Worm (Caenorhabditis elegans) whole organism, early embryonic: ENCODE measurements around the gene dnj-10.

Source experiments
- B0310.2 ChIP-seq: sonication (generic microtip); optimal IDR thresholded peaks from 2 replicates; lab custom pipeline; 2016; ENCODE audit warnings: mild to moderate bottlenecking, missing genetic modification characterization, missing compliant biosample characterization
- F13C5.2 ChIP-seq: sonication (generic microtip); optimal IDR thresholded peaks from 2 replicates; lab custom pipeline; 2017; ENCODE audit warnings: mild to moderate bottlenecking, missing genetic modification characterization, inconsistent platforms, missing compliant biosample characterization
- aly-1 ChIP-seq: sonication (generic microtip); optimal IDR thresholded peaks from 2 replicates; lab custom pipeline; 2016; ENCODE audit warnings: missing genetic modification characterization, missing compliant biosample characterization
- ama-1 ChIP-seq: fragments of 150-350 bp; optimal IDR thresholded peaks from 2 replicates; lab custom pipeline; 2014
- ceh-13 ChIP-seq: fragments of 200-800 bp; sonication (Bioruptor generic); optimal IDR thresholded peaks from 2 replicates; lab custom pipeline; 2018; ENCODE audit warnings: mild to moderate bottlenecking, missing genetic modification characterization, missing compliant biosample characterization
- ceh-36 ChIP-seq: sonication (generic microtip); optimal IDR thresholded peaks from 2 replicates; lab custom pipeline; 2016; ENCODE audit warnings: missing genetic modification characterization, inconsistent platforms, missing compliant biosample characterization
- ets-7 ChIP-seq: sonication (generic microtip); optimal IDR thresholded peaks from 2 replicates; lab custom pipeline; 2016; ENCODE audit warnings: missing genotype, missing genetic modification characterization, missing compliant biosample characterization
- flt-1 ChIP-seq: fragments of 200-800 bp; sonication (Bioruptor generic); IDR thresholded peaks from 2 replicates; pipeline ENCODE4 v1.3.6; 2022; ENCODE audit warnings: missing genetic modification characterization, missing compliant biosample characterization
- hmbx-1 ChIP-seq: sonication (generic microtip); optimal IDR thresholded peaks from 2 replicates; lab custom pipeline; 2016; ENCODE audit warnings: mild to moderate bottlenecking, missing genetic modification characterization, missing compliant biosample characterization
- hmg-4 ChIP-seq: fragments of 200-800 bp; sonication (Bioruptor generic); optimal IDR thresholded peaks from 2 replicates; lab custom pipeline; 2018; ENCODE audit warnings: mild to moderate bottlenecking, missing genetic modification characterization, missing compliant biosample characterization
- hnd-1 ChIP-seq: sonication (generic microtip); optimal IDR thresholded peaks from 2 replicates; lab custom pipeline; 2016; ENCODE audit warnings: missing genetic modification characterization, missing compliant biosample characterization
- pes-1 ChIP-seq: fragments of 200-800 bp; sonication (Bioruptor generic); IDR thresholded peaks from 2 replicates; pipeline ENCODE4 v1.3.6; 2022; ENCODE audit warnings: missing genetic modification reagents, missing genetic modification characterization, missing compliant biosample characterization
- scrt-1 ChIP-seq: fragments of 200-800 bp; sonication (Bioruptor generic); IDR thresholded peaks from 2 replicates; pipeline ENCODE4 v1.3.6; 2022; ENCODE audit warnings: missing genetic modification characterization, missing compliant biosample characterization
- sea-1 ChIP-seq: fragments of 200-800 bp; sonication (Bioruptor generic); conservative IDR thresholded peaks from 2 replicates; pipeline ENCODE4 v1.3.6; 2022; ENCODE audit warnings: missing genetic modification characterization, missing compliant biosample characterization
- tbx-11 ChIP-seq: fragments of 200-800 bp; sonication (Bioruptor generic); IDR thresholded peaks from 2 replicates; pipeline ENCODE4 v1.3.6; 2022; ENCODE audit warnings: missing genetic modification characterization, missing compliant biosample characterization
- tbx-37 ChIP-seq: fragments of 200-800 bp; sonication (Bioruptor generic); conservative IDR thresholded peaks from 2 replicates; pipeline ENCODE4 v1.3.6; 2022; ENCODE audit warnings: missing genetic modification reagents, missing genetic modification characterization, missing compliant biosample characterization
- tra-4 ChIP-seq: sonication (generic microtip); optimal IDR thresholded peaks from 2 replicates; lab custom pipeline; 2017; ENCODE audit warnings: missing genetic modification characterization, missing compliant biosample characterization

Gene dnj-10

DNA sequence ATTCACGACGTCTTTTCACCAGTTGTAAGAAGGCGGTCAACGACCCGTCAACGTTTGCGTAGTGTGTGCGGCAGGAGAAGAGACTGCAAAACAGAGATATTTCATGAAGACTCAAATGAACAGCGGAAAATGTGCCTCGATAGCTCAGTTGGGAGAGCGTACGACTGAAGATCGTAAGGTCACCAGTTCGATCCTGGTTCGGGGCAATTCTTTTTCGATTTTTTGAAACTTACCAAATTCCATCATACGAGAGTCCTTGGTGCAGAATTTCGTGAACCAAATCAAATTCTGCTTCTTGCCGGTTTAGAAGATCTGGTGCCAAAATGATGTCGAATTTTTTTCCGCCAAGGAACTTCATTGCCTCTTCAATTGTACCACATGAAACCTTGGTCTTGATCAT, 22.0 kb downstream of the dnj-10 start:
- TF ChIP-seq B0310.2, result peak; percentile 21
- TF ChIP-seq ceh-13, result peak; percentile 47
- TF ChIP-seq hmg-4 (GFP tag; lab: Kevin White, UChicago), result peak; percentile 68
- no peak for TF ChIP-seq ama-1 (lab: Kevin White, UChicago)
- 0 out of 2 replicates have a peak, but pooled peaks have one; percentile 56 for TF ChIP-seq sea-1 (GFP tag; lab: Robert Waterston, UW)
- no peak for TF ChIP-seq aly-1 (tag; lab: Kevin White, UChicago)
- TF ChIP-seq scrt-1 (GFP tag; lab: Robert Waterston, UW), result peak; percentile 63; the same call in 1 of the 2 replicates
- TF ChIP-seq pes-1 (GFP tag; lab: Robert Waterston, UW), result peak; percentile 80
- no peak for TF ChIP-seq tra-4 (tag; lab: Kevin White, UChicago)
- peak; percentile 24 for TF ChIP-seq hmbx-1 (tag; lab: Kevin White, UChicago)
- TF ChIP-seq tbx-11 (GFP tag; lab: Robert Waterston, UW), result peak; percentile 70; the same call in 1 of the 2 replicates
- peak; percentile 43 for TF ChIP-seq F13C5.2 (tag; lab: Kevin White, UChicago)
- TF ChIP-seq ets-7 (tag; lab: Kevin White, UChicago), result no peak
- TF ChIP-seq hnd-1 (tag; lab: Kevin White, UChicago), result peak; percentile 35
- peak; percentile 72 for TF ChIP-seq flt-1 (GFP tag; lab: Robert Waterston, UW)
- TF ChIP-seq ceh-36, result peak; percentile 19
- no peak for TF ChIP-seq tbx-37 (GFP tag; lab: Robert Waterston, UW)

DNA sequence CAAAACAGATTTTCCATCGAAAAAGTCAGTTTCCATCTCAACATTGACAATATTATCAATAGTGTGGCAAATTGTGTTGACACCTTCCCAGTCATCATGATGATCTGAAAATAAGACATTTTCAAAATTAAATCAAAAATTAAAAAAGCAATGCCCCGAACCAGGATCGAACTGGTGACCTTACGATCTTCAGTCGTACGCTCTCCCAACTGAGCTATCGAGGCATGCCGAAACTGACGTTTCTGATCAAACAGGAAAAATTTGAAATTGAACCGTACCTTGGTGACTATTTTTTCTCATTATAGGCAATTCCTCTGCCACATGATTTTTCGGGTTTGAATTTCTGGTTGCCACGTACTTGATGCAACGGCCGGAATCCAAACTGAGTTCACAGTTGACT, 22.5 kb downstream of the dnj-10 start:
- TF ChIP-seq ceh-36 (no peak), aly-1 (tag; lab: Kevin White, UChicago) (no peak), hnd-1 (tag; lab: Kevin White, UChicago) (no peak), hmbx-1 (tag; lab: Kevin White, UChicago) (no peak), scrt-1 (GFP tag; lab: Robert Waterston, UW) (no peak), sea-1 (GFP tag; lab: Robert Waterston, UW) (no peak), flt-1 (GFP tag; lab: Robert Waterston, UW) (no peak), ets-7 (tag; lab: Kevin White, UChicago) (no peak), hmg-4 (GFP tag; lab: Kevin White, UChicago) (no peak), tra-4 (tag; lab: Kevin White, UChicago) (no peak), tbx-37 (GFP tag; lab: Robert Waterston, UW) (no peak), ama-1 (lab: Kevin White, UChicago) (no peak), pes-1 (GFP tag; lab: Robert Waterston, UW) (no peak), B0310.2 (no peak), tbx-11 (GFP tag; lab: Robert Waterston, UW) (no peak)

- TF ChIP-seq flt-1 (GFP tag; lab: Robert Waterston, UW) (no peak), tbx-11 (GFP tag; lab: Robert Waterston, UW) (no peak), tbx-37 (GFP tag; lab: Robert Waterston, UW) (no peak), hnd-1 (tag; lab: Kevin White, UChicago) (no peak)
These were observed 23.0 kb downstream of the dnj-10 start, which contains the start of gene F22B7.9 for ce11 chrIII:8653875-8654386. F22B7.9 (minus strand) TSS chrIII:8653925.

ce11 chrIII:8654400-8654980, 23.5 kb downstream of the dnj-10 start:
- TF ChIP-seq ama-1 (lab: Kevin White, UChicago), result no peak
- no peak for TF ChIP-seq pes-1 (GFP tag; lab: Robert Waterston, UW)
- TF ChIP-seq ceh-36, result no peak
- no peak for TF ChIP-seq sea-1 (GFP tag; lab: Robert Waterston, UW)
- no peak for TF ChIP-seq hmbx-1 (tag; lab: Kevin White, UChicago)
- no peak for TF ChIP-seq hmg-4 (GFP tag; lab: Kevin White, UChicago)
- TF ChIP-seq ets-7 (tag; lab: Kevin White, UChicago), result no peak
- TF ChIP-seq tbx-37 (GFP tag; lab: Robert Waterston, UW), result no peak
- TF ChIP-seq ceh-13, result no peak
- no peak for TF ChIP-seq flt-1 (GFP tag; lab: Robert Waterston, UW)
- TF ChIP-seq hnd-1 (tag; lab: Kevin White, UChicago), result no peak
- no peak for TF ChIP-seq B0310.2
- TF ChIP-seq aly-1 (tag; lab: Kevin White, UChicago), result no peak
- TF ChIP-seq tra-4 (tag; lab: Kevin White, UChicago), result no peak
- no peak for TF ChIP-seq tbx-11 (GFP tag; lab: Robert Waterston, UW)
- TF ChIP-seq F13C5.2 (tag; lab: Kevin White, UChicago), result no peak
- TF ChIP-seq scrt-1 (GFP tag; lab: Robert Waterston, UW), result no peak

DNA sequence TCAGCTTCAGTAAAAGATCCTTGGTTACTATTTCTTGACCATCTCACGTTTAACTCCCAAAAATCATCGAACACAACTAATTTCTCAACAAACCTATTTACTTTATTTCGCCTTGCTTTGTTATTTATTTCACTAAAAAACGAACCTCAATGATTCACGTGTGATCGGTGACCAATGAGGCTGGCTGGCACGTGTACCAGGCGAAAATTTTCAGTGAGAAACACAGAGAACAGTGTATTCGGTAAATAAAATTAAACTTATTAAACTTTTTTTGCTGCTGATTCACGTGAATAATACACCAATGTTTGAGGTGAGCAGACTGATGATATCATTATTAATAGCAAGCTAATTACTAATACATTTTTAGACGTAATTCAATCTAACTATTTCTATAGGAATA, 24.4 kb downstream of the dnj-10 start:
- TF ChIP-seq ets-7 (tag; lab: Kevin White, UChicago), result no peak
- TF ChIP-seq ceh-13, result no peak
- TF ChIP-seq hmg-4 (GFP tag; lab: Kevin White, UChicago), result no peak
- no peak for TF ChIP-seq B0310.2
- TF ChIP-seq hmbx-1 (tag; lab: Kevin White, UChicago), result no peak
- no peak for TF ChIP-seq tra-4 (tag; lab: Kevin White, UChicago)
- no peak for TF ChIP-seq ceh-36
- no peak for TF ChIP-seq tbx-37 (GFP tag; lab: Robert Waterston, UW)
- no peak for TF ChIP-seq pes-1 (GFP tag; lab: Robert Waterston, UW)
- TF ChIP-seq ama-1 (lab: Kevin White, UChicago), result no peak
- no peak for TF ChIP-seq tbx-11 (GFP tag; lab: Robert Waterston, UW)
- TF ChIP-seq scrt-1 (GFP tag; lab: Robert Waterston, UW), result no peak
- TF ChIP-seq sea-1 (GFP tag; lab: Robert Waterston, UW), result no peak
- TF ChIP-seq F13C5.2 (tag; lab: Kevin White, UChicago), result no peak
- TF ChIP-seq hnd-1 (tag; lab: Kevin White, UChicago), result no peak
- TF ChIP-seq flt-1 (GFP tag; lab: Robert Waterston, UW), result no peak
- no peak for TF ChIP-seq aly-1 (tag; lab: Kevin White, UChicago)

- no peak for TF ChIP-seq hmbx-1 (tag; lab: Kevin White, UChicago)
- TF ChIP-seq B0310.2, result no peak
- no peak for TF ChIP-seq tbx-37 (GFP tag; lab: Robert Waterston, UW)
- TF ChIP-seq ets-7 (tag; lab: Kevin White, UChicago), result no peak
- no peak for TF ChIP-seq ceh-13
- TF ChIP-seq pes-1 (GFP tag; lab: Robert Waterston, UW), result no peak
- no peak for TF ChIP-seq F13C5.2 (tag; lab: Kevin White, UChicago)
- no peak for TF ChIP-seq tra-4 (tag; lab: Kevin White, UChicago)
- TF ChIP-seq sea-1 (GFP tag; lab: Robert Waterston, UW), result no peak
These were observed 25.1 kb downstream of the dnj-10 start for ce11 chrIII:8656055-8656454.
